Worm (Caenorhabditis elegans) whole organism, L3 larva: ENCODE measurements around the gene ccpp-6.

Source experiments
- R02D3.7 ChIP-seq: fragments of 150-350 bp; optimal IDR thresholded peaks from 2 replicates; lab custom pipeline; 2014; ENCODE audit warnings: missing biosample characterization, missing genetic modification characterization
- ZK546.5 ChIP-seq: sonication (generic microtip); optimal IDR thresholded peaks from 2 replicates; lab custom pipeline; 2017; ENCODE audit warnings: missing biosample characterization, missing genetic modification characterization
- aly-2 ChIP-seq: fragments of 150-350 bp; optimal IDR thresholded peaks from 2 replicates; lab custom pipeline; 2014; ENCODE audit warnings: missing biosample characterization, missing genetic modification characterization
- ama-1 ChIP-seq: fragments of 150-350 bp; optimal IDR thresholded peaks from 2 replicates; lab custom pipeline; 2018
- ceh-16 ChIP-seq: sonication (generic microtip); optimal IDR thresholded peaks from 2 replicates; lab custom pipeline; 2017; ENCODE audit warnings: missing biosample characterization, missing genetic modification characterization
- ceh-28 ChIP-seq: fragments of 150-350 bp; optimal IDR thresholded peaks from 2 replicates; lab custom pipeline; 2014; ENCODE audit warnings: missing biosample characterization, missing genetic modification reagents, missing genetic modification characterization
- ceh-82 ChIP-seq: fragments of 150-350 bp; optimal IDR thresholded peaks from 2 replicates; lab custom pipeline; 2014; ENCODE audit warnings: missing biosample characterization, missing genetic modification characterization
- ceh-9 ChIP-seq: sonication (generic microtip); optimal IDR thresholded peaks from 2 replicates; lab custom pipeline; 2018; ENCODE audit warnings: missing biosample characterization, missing genetic modification characterization
- daf-12 ChIP-seq: fragments of 150-350 bp; optimal IDR thresholded peaks from 2 replicates; lab custom pipeline; 2014; ENCODE audit warnings: missing biosample characterization, missing genetic modification reagents, missing genetic modification characterization
- egl-27 ChIP-seq: sonication (generic microtip); optimal IDR thresholded peaks from 4 replicates; lab custom pipeline; 2017; ENCODE audit warnings: missing biosample characterization, missing genetic modification reagents, missing genetic modification characterization
- egl-5 ChIP-seq: fragments of 150-350 bp; optimal IDR thresholded peaks from 2 replicates; lab custom pipeline; 2017; ENCODE audit warnings: missing biosample characterization, missing genetic modification reagents, missing genetic modification characterization, inconsistent platforms
- elt-1 ChIP-seq: fragments of 150-350 bp; optimal IDR thresholded peaks from 2 replicates; lab custom pipeline; 2014; ENCODE audit warnings: missing biosample characterization, missing genetic modification characterization
- elt-2 ChIP-seq: sonication (generic microtip); optimal IDR thresholded peaks from 2 replicates; lab custom pipeline; 2016; ENCODE audit warnings: missing genetic modification reagents, mild to moderate bottlenecking, missing genetic modification characterization, missing compliant biosample characterization
- elt-3 ChIP-seq, 3 experiments: fragments of 150-350 bp in 1 of 3; sonication (generic microtip) in 2 of 3; optimal IDR thresholded peaks; 2 replicates in 2 of 3; 4 replicates in 1 of 3; lab custom pipeline; 2014 to 2017; ENCODE audit warnings: missing biosample characterization in 3 of 3, missing genetic modification characterization in 3 of 3
- eor-1 ChIP-seq, 2 experiments: fragments of 150-350 bp; optimal IDR thresholded peaks; 2 replicates each; lab custom pipeline; 2014 to 2018; ENCODE audit warnings: missing biosample characterization in 2 of 2, missing genetic modification characterization in 2 of 2
- fkh-10 ChIP-seq: sonication (generic microtip); optimal IDR thresholded peaks from 2 replicates; lab custom pipeline; 2017; ENCODE audit warnings: missing biosample characterization, missing genetic modification reagents, missing genetic modification characterization
- fkh-2 ChIP-seq: fragments of 150-350 bp; optimal IDR thresholded peaks from 2 replicates; lab custom pipeline; 2014; ENCODE audit warnings: missing biosample characterization, missing genetic modification reagents, missing genetic modification characterization
- fos-1 ChIP-seq: fragments of 150-350 bp; optimal IDR thresholded peaks from 2 replicates; lab custom pipeline; 2014; ENCODE audit warnings: missing biosample characterization, missing genetic modification characterization
- hmg-11 ChIP-seq: sonication (generic microtip); optimal IDR thresholded peaks from 2 replicates; lab custom pipeline; 2016; ENCODE audit warnings: missing genetic modification characterization, missing compliant biosample characterization
- jun-1 ChIP-seq: fragments of 150-350 bp; optimal IDR thresholded peaks from 2 replicates; lab custom pipeline; 2014; ENCODE audit warnings: missing biosample characterization, missing genetic modification reagents, missing genetic modification characterization
- lin-15B ChIP-seq: fragments of 150-350 bp; optimal IDR thresholded peaks from 2 replicates; lab custom pipeline; 2014; ENCODE audit warnings: missing biosample characterization, missing genetic modification characterization
- lin-39 ChIP-seq: fragments of 150-350 bp; optimal IDR thresholded peaks from 2 replicates; lab custom pipeline; 2018; ENCODE audit warnings: missing biosample characterization, missing genetic modification reagents, missing genetic modification characterization
- lsy-12 ChIP-seq: sonication (generic microtip); optimal IDR thresholded peaks from 2 replicates; lab custom pipeline; 2016; ENCODE audit warnings: mild to moderate bottlenecking, missing genetic modification characterization, missing compliant biosample characterization
- mdl-1 ChIP-seq: fragments of 150-350 bp; optimal IDR thresholded peaks from 2 replicates; lab custom pipeline; 2014; ENCODE audit warnings: missing biosample characterization, missing genetic modification characterization
- mml-1 ChIP-seq: fragments of 150-350 bp; sonication (generic microtip); optimal IDR thresholded peaks from 3 replicates; lab custom pipeline; 2014; ENCODE audit warnings: missing biosample characterization, missing genetic modification characterization
- nfya-1 ChIP-seq: sonication (generic microtip); optimal IDR thresholded peaks from 2 replicates; lab custom pipeline; 2017; ENCODE audit warnings: missing genetic modification characterization, mild to moderate bottlenecking, missing compliant biosample characterization, antibody characterized with exemption, moderate library complexity; ENCODE audit not compliant: insufficient read depth
- nhr-11 ChIP-seq: fragments of 150-350 bp; optimal IDR thresholded peaks from 2 replicates; lab custom pipeline; 2014; ENCODE audit warnings: missing biosample characterization, missing genetic modification characterization
- nhr-12 ChIP-seq: fragments of 150-350 bp; optimal IDR thresholded peaks from 2 replicates; lab custom pipeline; 2014; ENCODE audit warnings: missing biosample characterization, missing genetic modification characterization
- nhr-23 ChIP-seq: fragments of 150-350 bp; optimal IDR thresholded peaks from 2 replicates; lab custom pipeline; 2014; ENCODE audit warnings: missing biosample characterization, missing genetic modification reagents, missing genetic modification characterization
- nhr-237 ChIP-seq: fragments of 150-350 bp; optimal IDR thresholded peaks from 2 replicates; lab custom pipeline; 2014; ENCODE audit warnings: missing biosample characterization, missing genetic modification characterization
- nhr-25 ChIP-seq: sonication (generic microtip); optimal IDR thresholded peaks from 2 replicates; lab custom pipeline; 2017; ENCODE audit warnings: missing biosample characterization, missing genetic modification characterization
- nhr-28 ChIP-seq: fragments of 150-350 bp; optimal IDR thresholded peaks from 2 replicates; lab custom pipeline; 2014; ENCODE audit warnings: missing biosample characterization, missing genetic modification characterization
- nhr-43 ChIP-seq: sonication (generic microtip); optimal IDR thresholded peaks from 2 replicates; lab custom pipeline; 2016; ENCODE audit warnings: mild to moderate bottlenecking, missing genetic modification characterization, missing compliant biosample characterization; ENCODE audit not compliant: poor library complexity, severe bottlenecking
- nhr-67 ChIP-seq: fragments of 150-350 bp; optimal IDR thresholded peaks from 2 replicates; lab custom pipeline; 2014; ENCODE audit warnings: missing biosample characterization, missing genetic modification characterization
- nhr-76 ChIP-seq: fragments of 150-350 bp; sonication (generic microtip); optimal IDR thresholded peaks from 5 replicates; lab custom pipeline; 2014; ENCODE audit warnings: missing biosample characterization, missing genetic modification characterization
- nhr-77 ChIP-seq: fragments of 150-350 bp; optimal IDR thresholded peaks from 2 replicates; lab custom pipeline; 2014; ENCODE audit warnings: missing biosample characterization, missing genetic modification characterization
- pha-4 ChIP-seq: fragments of 150-350 bp; optimal IDR thresholded peaks from 2 replicates; lab custom pipeline; 2014; ENCODE audit warnings: missing biosample characterization, missing genetic modification reagents, missing genetic modification characterization
- pqm-1 ChIP-seq: fragments of 150-350 bp; optimal IDR thresholded peaks from 2 replicates; lab custom pipeline; 2017; ENCODE audit warnings: missing biosample characterization, missing genetic modification characterization, inconsistent platforms
- sea-2 ChIP-seq: fragments of 150-350 bp; sonication (generic microtip); optimal IDR thresholded peaks from 4 replicates; lab custom pipeline; 2014; ENCODE audit warnings: missing biosample characterization, missing genetic modification reagents, missing genetic modification characterization
- skn-1 ChIP-seq: fragments of 150-350 bp; optimal IDR thresholded peaks from 2 replicates; lab custom pipeline; 2014; ENCODE audit warnings: missing biosample characterization, missing genetic modification characterization
- snpc-4 ChIP-seq: fragments of 150-350 bp; optimal IDR thresholded peaks from 2 replicates; lab custom pipeline; 2014; ENCODE audit warnings: missing biosample characterization, missing genetic modification characterization
- tbx-2 ChIP-seq: sonication (generic microtip); optimal IDR thresholded peaks from 2 replicates; lab custom pipeline; 2016; ENCODE audit warnings: mild to moderate bottlenecking, missing genetic modification characterization, missing compliant biosample characterization
- unc-39 ChIP-seq: sonication (generic microtip); optimal IDR thresholded peaks from 4 replicates; lab custom pipeline; 2017; ENCODE audit warnings: missing biosample characterization, missing genetic modification characterization
- unc-62 ChIP-seq: fragments of 150-350 bp; sonication (generic microtip); optimal IDR thresholded peaks from 4 replicates; lab custom pipeline; 2014; ENCODE audit warnings: missing biosample characterization, missing genetic modification reagents, missing genetic modification characterization
- zag-1 ChIP-seq: fragments of 150-350 bp; optimal IDR thresholded peaks from 2 replicates; lab custom pipeline; 2014; ENCODE audit warnings: missing biosample characterization, missing genetic modification characterization
- ztf-11 ChIP-seq: fragments of 150-350 bp; optimal IDR thresholded peaks from 2 replicates; lab custom pipeline; 2014; ENCODE audit warnings: missing biosample characterization, missing genetic modification characterization
- ztf-4 ChIP-seq: fragments of 150-350 bp; optimal IDR thresholded peaks from 2 replicates; lab custom pipeline; 2014; ENCODE audit warnings: missing biosample characterization, missing genetic modification characterization

ccpp-6 gene

DNA sequence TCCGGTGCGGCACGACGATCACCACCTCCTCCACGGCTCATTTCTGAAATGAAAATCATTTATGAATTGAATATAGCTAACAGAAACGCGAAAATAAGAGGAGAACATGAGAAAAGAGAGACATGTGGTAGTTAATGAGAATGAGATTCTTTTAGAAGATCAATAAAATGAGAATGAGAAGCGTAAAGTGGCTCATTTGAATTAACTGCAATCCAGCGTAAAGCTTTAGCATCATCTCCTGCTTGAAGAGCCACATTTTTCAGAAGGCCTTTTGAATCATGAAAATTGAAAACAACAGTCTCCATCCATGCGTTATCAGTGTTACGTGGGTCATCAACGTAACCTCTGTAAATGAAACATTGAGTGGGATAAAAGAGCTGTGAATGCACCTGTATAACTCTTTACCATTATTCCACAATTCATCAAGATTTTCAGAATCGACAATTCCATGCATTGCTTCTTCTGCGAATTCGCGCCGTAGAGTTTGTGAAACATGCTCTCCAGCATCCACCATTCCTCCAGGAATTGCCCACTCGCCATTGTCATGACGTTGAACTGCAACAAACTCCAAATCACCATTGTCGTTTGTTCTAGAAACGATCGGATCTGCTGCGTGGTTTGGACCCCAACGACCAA, 1.8 kb upstream of the ccpp-6 start, which contains the start of gene rsp-4:
TSS of gene rsp-4 (minus strand) at position 51 of the 636 bp plus-strand sequence.
- no peak for TF ChIP-seq unc-39
- no peak for TF ChIP-seq nhr-43
- TF ChIP-seq fkh-10 (GFP tag; lab: Kevin White, UChicago): no peak
- no peak for TF ChIP-seq ceh-16 (tag; lab: Kevin White, UChicago)
- TF ChIP-seq lsy-12: no peak
- TF ChIP-seq, all 47 proteins: peak for 0

DNA sequence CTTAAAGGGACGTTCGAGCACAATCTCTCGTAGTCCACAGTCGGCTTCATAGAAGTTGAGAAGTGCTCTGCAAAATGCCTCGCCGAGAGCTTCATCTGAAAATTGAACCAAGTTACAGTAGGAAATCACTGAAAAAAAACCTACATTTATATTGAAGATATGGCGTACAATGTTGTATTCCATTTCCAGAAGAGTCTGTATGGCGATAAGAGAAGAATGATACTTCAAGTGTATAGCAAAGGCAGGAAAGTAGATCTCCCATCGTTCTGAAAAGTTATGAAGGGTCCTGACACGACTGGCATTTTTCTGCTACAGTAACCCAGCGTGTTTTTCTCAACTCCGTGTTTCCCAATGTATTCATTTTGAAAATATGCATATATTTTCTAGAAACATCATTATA, 2.8 kb downstream of the ccpp-6 start:
- TF ChIP-seq jun-1 (tag; lab: Kevin White, UChicago) (no peak), tbx-2 (tag; lab: Kevin White, UChicago) (no peak), nhr-237 (tag; lab: Kevin White, UChicago) (no peak), ceh-16 (tag; lab: Kevin White, UChicago) (no peak), nhr-43 (peak; percentile 8), snpc-4 (no peak), nhr-23 (tag; lab: Kevin White, UChicago) (peak; percentile 0), ceh-28 (tag; lab: Kevin White, UChicago) (no peak), pha-4 (tag; lab: Kevin White, UChicago) (no peak), elt-2 (tag; lab: Kevin White, UChicago) (no peak), mml-1 (tag; lab: Kevin White, UChicago) (no peak)
- TF ChIP-seq, all 47 proteins: peak for 2

DNA sequence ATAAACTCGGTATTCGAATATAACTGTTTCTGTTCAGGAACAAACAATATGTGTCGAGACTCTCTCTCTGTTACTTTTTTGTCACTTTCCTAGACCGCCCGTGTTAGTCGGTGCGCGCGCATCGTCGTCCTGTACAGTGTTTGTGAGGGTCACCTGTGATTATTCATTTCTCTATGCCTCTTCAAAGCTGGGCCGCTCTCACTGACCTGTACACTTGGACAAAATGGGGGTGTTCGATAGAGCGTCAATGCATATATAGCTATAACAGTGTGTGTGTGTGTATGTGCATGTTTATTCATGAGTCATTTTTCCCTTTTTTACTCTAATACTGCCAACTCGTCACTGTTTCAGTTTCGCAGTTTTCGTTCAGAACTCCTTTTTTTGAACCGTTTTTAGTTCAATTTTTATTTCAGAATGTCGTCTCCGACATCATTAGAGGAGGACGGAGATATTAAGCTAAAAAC, 7.5 kb downstream of the ccpp-6 start, which contains the start of gene pkc-3:
TSS of gene pkc-3 (plus strand) at position 414 of the 464 bp plus-strand sequence.
- TF ChIP-seq pqm-1 (tag; lab: Kevin White, UChicago) (peak; percentile 50), nhr-237 (tag; lab: Kevin White, UChicago) (no peak), fos-1 (tag; lab: Kevin White, UChicago) (peak; percentile 80), nhr-28 (no peak), nhr-77 (tag; lab: Kevin White, UChicago) (no peak), mdl-1 (tag; lab: Kevin White, UChicago) (no peak), lin-39 (no peak), fkh-2 (tag; lab: Kevin White, UChicago) (no peak), ceh-9 (tag; lab: Kevin White, UChicago) (no peak), fkh-10 (GFP tag; lab: Kevin White, UChicago) (no peak), egl-27 (no peak), jun-1 (tag; lab: Kevin White, UChicago) (peak; percentile 77), nhr-67 (tag; lab: Kevin White, UChicago) (no peak), ztf-11 (tag; lab: Kevin White, UChicago) (no peak), unc-39 (no peak), elt-1 (tag; lab: Kevin White, UChicago) (no peak), ceh-16 (tag; lab: Kevin White, UChicago) (no peak), tbx-2 (tag; lab: Kevin White, UChicago) (peak; percentile 45), nhr-76 (tag; lab: Kevin White, UChicago) (no peak), nfya-1 (tag; lab: Kevin White, UChicago) (peak; percentile 53), lin-15B (tag; lab: Kevin White, UChicago) (peak; percentile 75), eor-1 (tag; optimal IDR thresholded peaks at IDR 0.05; lab: Kevin White, UChicago) (no peak), daf-12 (tag; lab: Kevin White, UChicago) (no peak), pha-4 (tag; lab: Kevin White, UChicago) (peak; percentile 94), nhr-25 (tag; lab: Kevin White, UChicago) (peak; percentile 98), elt-3 (tag; optimal IDR thresholded peaks at IDR 0.05; lab: Kevin White, UChicago) (peak in 2 of 3 experiments; percentile 17 to 30), ceh-28 (tag; lab: Kevin White, UChicago) (peak; percentile 37), R02D3.7 (tag; lab: Kevin White, UChicago) (peak; percentile 7), mml-1 (tag; lab: Kevin White, UChicago) (no peak), ama-1 (lab: Kevin White, UChicago) (peak; percentile 96), ceh-82 (no peak), sea-2 (GFP tag; lab: Kevin White, UChicago) (no peak), skn-1 (tag; lab: Kevin White, UChicago) (no peak), elt-2 (tag; lab: Kevin White, UChicago) (peak; percentile 85), zag-1 (no peak), nhr-12 (tag; lab: Kevin White, UChicago) (no peak), hmg-11 (tag; lab: Kevin White, UChicago) (peak; percentile 81), egl-5 (tag; lab: Kevin White, UChicago) (no peak), ZK546.5 (no peak), unc-62 (GFP tag; lab: Kevin White, UChicago) (no peak), nhr-23 (tag; lab: Kevin White, UChicago) (peak; percentile 89), lsy-12 (no peak), snpc-4 (peak; percentile 18), aly-2 (tag; lab: Kevin White, UChicago) (no peak), nhr-43 (peak; percentile 51), nhr-11 (tag; lab: Kevin White, UChicago) (no peak), ztf-4 (tag; lab: Kevin White, UChicago) (peak; percentile 26)
